Worm (Caenorhabditis elegans): ENCODE data around the gene ZK1058.3.

ZK1058.3 gene

DNA sequence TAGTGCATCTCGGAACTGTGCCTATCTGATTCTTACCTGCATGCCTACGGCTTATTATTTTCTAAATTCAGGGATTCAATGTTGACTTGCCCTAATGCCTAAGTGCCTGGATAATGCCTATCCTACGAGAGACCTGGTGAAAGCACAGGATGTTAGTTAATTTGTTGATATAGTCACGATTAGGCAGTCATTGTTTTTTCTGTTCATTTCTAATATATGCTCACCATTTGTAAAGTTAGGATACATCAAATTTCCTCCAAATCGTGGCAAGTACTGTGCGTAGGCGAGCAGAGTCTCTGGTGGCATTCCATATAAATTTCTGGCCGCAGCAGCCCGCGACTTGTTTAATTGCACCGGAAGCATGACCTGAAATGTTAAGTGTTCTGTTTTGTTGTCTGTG, 47.5 kb downstream of the ZK1058.3 start:
- TF ChIP-seq nhr-129 (tag; optimal IDR thresholded peaks at IDR 0.05): no peak
- TF ChIP-seq ZK546.5 (tag; optimal IDR thresholded peaks at IDR 0.05): no peak
- TF ChIP-seq ztf-1 (GFP tag; conservative IDR thresholded peaks at IDR 0.05): no peak
- TF ChIP-seq nhr-237 (tag; optimal IDR thresholded peaks at IDR 0.05): no peak
- no peak for TF ChIP-seq blmp-1 (tag; optimal IDR thresholded peaks at IDR 0.05; ENCODE audit: insufficient read depth)
- no peak for TF ChIP-seq C34F6.9 (tag; optimal IDR thresholded peaks at IDR 0.05)
- TF ChIP-seq aly-2 (tag; optimal IDR thresholded peaks at IDR 0.05): no peak
- TF ChIP-seq dmd-4 (tag; optimal IDR thresholded peaks at IDR 0.05): no peak
- no peak for TF ChIP-seq gmeb-1 (tag; optimal IDR thresholded peaks at IDR 0.05)
- TF ChIP-seq nhr-11 (tag; optimal IDR thresholded peaks at IDR 0.05): no peak
- no peak for TF ChIP-seq unc-39 (tag; optimal IDR thresholded peaks at IDR 0.05)
- no peak for TF ChIP-seq zag-1 (tag; optimal IDR thresholded peaks at IDR 0.05)
- TF ChIP-seq mab-5 (tag; optimal IDR thresholded peaks at IDR 0.05): no peak
- no peak for TF ChIP-seq ama-1 (optimal IDR thresholded peaks at IDR 0.05)
- TF ChIP-seq lin-11 (tag; optimal IDR thresholded peaks at IDR 0.05): no peak
- no peak for TF ChIP-seq nhr-25 (tag; optimal IDR thresholded peaks at IDR 0.05)
- no peak for TF ChIP-seq unc-62 (GFP tag; optimal IDR thresholded peaks at IDR 0.05)

DNA sequence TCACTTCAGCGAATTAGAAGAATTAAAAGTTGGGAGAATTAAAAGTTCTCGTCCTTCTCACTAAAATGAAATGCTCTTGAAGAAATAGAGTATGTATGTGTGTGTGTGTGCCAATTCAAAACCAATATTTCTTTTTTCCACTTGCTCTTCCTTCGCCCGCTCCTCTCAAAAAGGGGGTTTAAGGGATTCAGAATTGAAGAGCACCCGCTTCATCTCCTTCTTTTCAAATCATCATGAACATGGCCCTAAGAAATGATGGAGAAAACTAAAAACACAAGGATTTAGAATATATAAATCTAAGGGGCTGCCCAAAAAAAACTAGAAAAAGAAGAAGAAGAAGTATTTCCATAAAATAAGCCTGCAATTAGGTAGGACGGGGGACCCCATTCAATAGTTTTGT, 50.5 kb downstream of the ZK1058.3 start:
- TF ChIP-seq peb-1 (tag; optimal IDR thresholded peaks at IDR 0.05) (no peak), unc-62 (GFP tag; optimal IDR thresholded peaks at IDR 0.05) (no peak), lin-39 (tag; optimal IDR thresholded peaks at IDR 0.05) (peak; percentile 7), nhr-23 (tag; optimal IDR thresholded peaks at IDR 0.05) (no peak), nhr-11 (tag; optimal IDR thresholded peaks at IDR 0.05) (no peak), Y55F3AM.14 (GFP tag; optimal IDR thresholded peaks at IDR 0.05) (no peak), unc-39 (tag; optimal IDR thresholded peaks at IDR 0.05) (no peak), C34F6.9 (tag; optimal IDR thresholded peaks at IDR 0.05) (no peak), dmd-4 (tag; optimal IDR thresholded peaks at IDR 0.05) (no peak), crh-2 (tag; optimal IDR thresholded peaks at IDR 0.05) (no peak), lin-11 (tag; optimal IDR thresholded peaks at IDR 0.05) (no peak), unc-55 (GFP tag; optimal IDR thresholded peaks at IDR 0.05) (peak; percentile 42), zag-1 (tag; optimal IDR thresholded peaks at IDR 0.05) (peak; percentile 16), fos-1 (tag; optimal IDR thresholded peaks at IDR 0.05) (no peak), aly-2 (tag; optimal IDR thresholded peaks at IDR 0.05) (no peak), elt-3 (tag; optimal IDR thresholded peaks at IDR 0.05) (no peak), gmeb-1 (tag; optimal IDR thresholded peaks at IDR 0.05) (no peak), egl-27 (tag; optimal IDR thresholded peaks at IDR 0.05) (no peak), ztf-1 (GFP tag; conservative IDR thresholded peaks at IDR 0.05) (no peak), F13H6.1 (tag; optimal IDR thresholded peaks at IDR 0.05) (no peak), mab-5 (tag; optimal IDR thresholded peaks at IDR 0.05) (no peak), nhr-12 (tag; optimal IDR thresholded peaks at IDR 0.05) (no peak)

Measured in whole organism, L2 larva.